Fruit fly (Drosophila melanogaster) whole organism, embryonic: Measurements from ENCODE around the gene CG42833.

Experiments used
- Aef1 ChIP-seq: fragments of 200-800 bp; sonication (Bioruptor generic); IDR thresholded peaks from 3 replicates; pipeline ENCODE4 v1.3.6; 2022; ENCODE audit warnings: missing biosample characterization, missing genetic modification characterization
- Atf-2 ChIP-seq: fragments of 200-800 bp; sonication (Bioruptor generic); optimal IDR thresholded peaks from 2 replicates; lab custom pipeline; 2016; ENCODE audit warnings: missing biosample characterization, missing genetic modification characterization
- Atf6 ChIP-seq: fragments of 200-800 bp; sonication (Bioruptor generic); IDR thresholded peaks from 2 replicates; pipeline ENCODE4 v1.3.6; 2022; ENCODE audit warnings: missing biosample characterization, missing genetic modification characterization
- Blimp-1 ChIP-seq: fragments of 200-800 bp; sonication (Bioruptor generic); optimal IDR thresholded peaks from 3 replicates; lab custom pipeline; 2018; ENCODE audit warnings: missing biosample characterization, missing genetic modification characterization, mild to moderate bottlenecking, moderate library complexity, missing genetic modification reagents
- CG10543 ChIP-seq: fragments of 200-800 bp; sonication (Bioruptor generic); optimal IDR thresholded peaks from 3 replicates; lab custom pipeline; 2017; ENCODE audit warnings: missing biosample characterization, mild to moderate bottlenecking, missing genetic modification characterization, moderate library complexity
- CG10979 ChIP-seq: fragments of 200-800 bp; sonication (Bioruptor generic); optimal IDR thresholded peaks from 2 replicates; lab custom pipeline; 2018; ENCODE audit warnings: missing biosample characterization, mild to moderate bottlenecking, missing genetic modification characterization, moderate library complexity
- CG11504 ChIP-seq: fragments of 200-800 bp; sonication (Bioruptor generic); optimal IDR thresholded peaks from 3 replicates; lab custom pipeline; 2019; ENCODE audit warnings: missing biosample characterization, mild to moderate bottlenecking, missing genetic modification characterization, moderate library complexity
- CG12299 ChIP-seq: fragments of 200-800 bp; sonication (Bioruptor generic); optimal IDR thresholded peaks from 2 replicates; lab custom pipeline; 2018; ENCODE audit warnings: missing biosample characterization, mild to moderate bottlenecking, missing genetic modification characterization
- CG13624 ChIP-seq: fragments of 200-800 bp; sonication (Bioruptor generic); optimal IDR thresholded peaks from 2 replicates; lab custom pipeline; 2016; ENCODE audit warnings: missing biosample characterization, missing genetic modification characterization
- CG15269 ChIP-seq: fragments of 200-800 bp; sonication (Bioruptor generic); optimal IDR thresholded peaks from 2 replicates; lab custom pipeline; 2018; ENCODE audit warnings: missing biosample characterization, mild to moderate bottlenecking, missing genetic modification characterization, moderate library complexity
- CG17186 ChIP-seq: fragments of 200-800 bp; sonication (Bioruptor generic); optimal IDR thresholded peaks from 3 replicates; lab custom pipeline; 2017; ENCODE audit warnings: missing biosample characterization, missing genetic modification reagents, missing genetic modification characterization
- CG17568 ChIP-seq: fragments of 200-800 bp; sonication (Bioruptor generic); optimal IDR thresholded peaks from 2 replicates; lab custom pipeline; 2018; ENCODE audit warnings: missing biosample characterization, mild to moderate bottlenecking, missing genetic modification characterization, moderate library complexity
- CG17802 ChIP-seq: fragments of 200-800 bp; sonication (Bioruptor generic); optimal IDR thresholded peaks from 2 replicates; lab custom pipeline; 2018; ENCODE audit warnings: missing biosample characterization, mild to moderate bottlenecking, missing genetic modification characterization, moderate library complexity
- CG2116 ChIP-seq: fragments of 200-800 bp; sonication (Bioruptor generic); optimal IDR thresholded peaks from 3 replicates; lab custom pipeline; 2018; ENCODE audit warnings: missing biosample characterization, mild to moderate bottlenecking, missing genetic modification characterization
- CG33213 ChIP-seq: fragments of 200-800 bp; sonication (Bioruptor generic); optimal IDR thresholded peaks from 3 replicates; lab custom pipeline; 2016; ENCODE audit warnings: missing biosample characterization, missing genetic modification characterization
- CG34224 ChIP-seq: fragments of 200-800 bp; sonication (Bioruptor generic); IDR thresholded peaks from 3 replicates; pipeline ENCODE4 v1.3.6; 2022; ENCODE audit warnings: missing biosample characterization, missing genetic modification characterization; ENCODE audit not compliant: partially characterized antibody
- CG34376 ChIP-seq: fragments of 200-800 bp; sonication (Bioruptor generic); optimal IDR thresholded peaks from 2 replicates; lab custom pipeline; 2018; ENCODE audit warnings: missing biosample characterization, mild to moderate bottlenecking, missing genetic modification characterization
- CG34422 ChIP-seq: fragments of 200-800 bp; sonication (Bioruptor generic); IDR thresholded peaks from 3 replicates; pipeline ENCODE4 v1.3.6; 2022; ENCODE audit warnings: missing biosample characterization, missing genetic modification characterization
- CG7271 ChIP-seq: fragments of 200-800 bp; sonication (Bioruptor generic); optimal IDR thresholded peaks from 2 replicates; lab custom pipeline; 2018; ENCODE audit warnings: missing biosample characterization, mild to moderate bottlenecking, missing genetic modification characterization, moderate library complexity
- CG7372 ChIP-seq: fragments of 200-800 bp; sonication (Bioruptor generic); IDR thresholded peaks from 2 replicates; pipeline ENCODE4 v1.3.6; 2022; ENCODE audit warnings: missing biosample characterization, missing genetic modification characterization
- CG8290 ChIP-seq, 3 experiments: fragments of 200-800 bp; sonication (Bioruptor generic); optimal IDR thresholded peaks; 2 replicates each; lab custom pipeline; 2016 to 2019; ENCODE audit warnings: missing biosample characterization in 3 of 3, missing genetic modification characterization in 3 of 3, mild to moderate bottlenecking in 2 of 3, moderate library complexity in 1 of 3
- CG9817 ChIP-seq: fragments of 200-800 bp; sonication (Bioruptor generic); optimal IDR thresholded peaks from 2 replicates; lab custom pipeline; 2018; ENCODE audit warnings: missing biosample characterization, mild to moderate bottlenecking, missing genetic modification characterization, moderate library complexity
- Doc2 ChIP-seq: fragments of 200-800 bp; sonication (Bioruptor generic); IDR thresholded peaks from 2 replicates; pipeline ENCODE4 v1.3.6; 2022; ENCODE audit warnings: missing biosample characterization, missing genetic modification characterization
- Fer3 ChIP-seq: fragments of 200-800 bp; sonication (Bioruptor generic); optimal IDR thresholded peaks from 2 replicates; lab custom pipeline; 2018; ENCODE audit warnings: missing biosample characterization, mild to moderate bottlenecking, missing genetic modification characterization, moderate library complexity
- HLH3B ChIP-seq: fragments of 200-800 bp; sonication (Bioruptor generic); IDR thresholded peaks from 2 replicates; pipeline ENCODE4 v1.3.6; 2022; ENCODE audit warnings: missing biosample characterization, missing genetic modification characterization
- Hsf ChIP-seq: fragments of 200-800 bp; sonication (Bioruptor generic); optimal IDR thresholded peaks from 3 replicates; lab custom pipeline; 2016; ENCODE audit warnings: missing biosample characterization, missing genetic modification characterization
- Jarid2 ChIP-seq: fragments of 200-800 bp; sonication (Bioruptor generic); optimal IDR thresholded peaks from 3 replicates; lab custom pipeline; 2017; ENCODE audit warnings: mild to moderate bottlenecking, missing biosample characterization, missing genetic modification reagents, missing genetic modification characterization
- NK7.1 ChIP-seq: fragments of 200-800 bp; sonication (Bioruptor generic); optimal IDR thresholded peaks from 3 replicates; lab custom pipeline; 2016; ENCODE audit warnings: missing biosample characterization, missing genetic modification characterization
- Oaz ChIP-seq: fragments of 200-800 bp; sonication (Bioruptor generic); IDR thresholded peaks from 2 replicates; pipeline ENCODE4 v1.3.6; 2022; ENCODE audit warnings: missing biosample characterization, missing genetic modification characterization
- Pdp1 ChIP-seq, 2 experiments: fragments of 200-800 bp; sonication (Bioruptor generic); optimal IDR thresholded peaks; 3 replicates each; lab custom pipeline; 2016; ENCODE audit warnings: missing biosample characterization in 2 of 2, missing genetic modification characterization in 2 of 2, mild to moderate bottlenecking in 1 of 2, moderate library complexity in 1 of 2
- Rfx ChIP-seq: fragments of 200-800 bp; sonication (Bioruptor generic); IDR thresholded peaks from 2 replicates; pipeline ENCODE4 v1.3.6; 2022; ENCODE audit warnings: missing biosample characterization, missing genetic modification characterization
- Sry-δ ChIP-seq: fragments of 200-800 bp; sonication (Bioruptor generic); optimal IDR thresholded peaks from 2 replicates; lab custom pipeline; 2016; ENCODE audit warnings: missing biosample characterization, missing genetic modification characterization
- ac ChIP-seq: fragments of 200-800 bp; sonication (Bioruptor generic); optimal IDR thresholded peaks from 3 replicates; lab custom pipeline; 2017; ENCODE audit warnings: missing biosample characterization, mild to moderate bottlenecking, missing genetic modification characterization
- bab2 ChIP-seq: fragments of 200-800 bp; sonication (Bioruptor generic); optimal IDR thresholded peaks from 2 replicates; lab custom pipeline; 2016; ENCODE audit warnings: missing biosample characterization, missing genetic modification characterization
- cato ChIP-seq: fragments of 200-800 bp; sonication (Bioruptor generic); optimal IDR thresholded peaks from 2 replicates; lab custom pipeline; 2016; ENCODE audit warnings: missing biosample characterization, missing genetic modification characterization, borderline replicate concordance
- chm ChIP-seq: fragments of 200-800 bp; sonication (Bioruptor generic); IDR thresholded peaks from 2 replicates; pipeline ENCODE4 v1.3.6; 2022; ENCODE audit warnings: missing biosample characterization, missing genetic modification characterization
- corto ChIP-seq: fragments of 200-800 bp; sonication (Bioruptor generic); optimal IDR thresholded peaks from 2 replicates; lab custom pipeline; 2016; ENCODE audit warnings: missing biosample characterization, mild to moderate bottlenecking, missing genetic modification characterization, moderate library complexity
- dimm ChIP-seq: fragments of 200-800 bp; sonication (Bioruptor generic); IDR thresholded peaks from 2 replicates; pipeline ENCODE4 v1.3.6; 2022; ENCODE audit warnings: missing biosample characterization, missing genetic modification characterization
- disco-r ChIP-seq: fragments of 200-800 bp; sonication (Bioruptor generic); optimal IDR thresholded peaks from 2 replicates; lab custom pipeline; 2016; ENCODE audit warnings: missing biosample characterization, missing genetic modification characterization
- ems ChIP-seq: fragments of 200-800 bp; sonication (Bioruptor generic); optimal IDR thresholded peaks from 3 replicates; lab custom pipeline; 2016; ENCODE audit warnings: missing biosample characterization, missing genetic modification characterization
- fd102C ChIP-seq: fragments of 200-800 bp; sonication (Bioruptor generic); optimal IDR thresholded peaks from 2 replicates; lab custom pipeline; 2018; ENCODE audit warnings: missing biosample characterization, mild to moderate bottlenecking, missing genetic modification characterization, moderate library complexity
- fru ChIP-seq: fragments of >200 bp; optimal IDR thresholded peaks from 2 replicates; lab custom pipeline; 2017
- gsb ChIP-seq: fragments of 200-800 bp; sonication (Bioruptor generic); IDR thresholded peaks from 2 replicates; pipeline ENCODE4 v1.3.6; 2022; ENCODE audit warnings: missing biosample characterization, missing genetic modification characterization
- hth ChIP-seq: fragments of >200 bp; optimal IDR thresholded peaks from 2 replicates; lab custom pipeline; 2017; ENCODE audit warnings: inconsistent platforms
- ind ChIP-seq: fragments of 200-800 bp; sonication (Bioruptor generic); optimal IDR thresholded peaks from 3 replicates; lab custom pipeline; 2016; ENCODE audit warnings: missing biosample characterization, missing genetic modification characterization
- pho ChIP-seq: fragments of 200-800 bp; sonication (Bioruptor generic); optimal IDR thresholded peaks from 2 replicates; lab custom pipeline; 2016; ENCODE audit warnings: missing biosample characterization, missing genetic modification characterization
- pnt ChIP-seq: fragments of 200-800 bp; sonication (Bioruptor generic); optimal IDR thresholded peaks from 3 replicates; lab custom pipeline; 2016; ENCODE audit warnings: missing biosample characterization, missing genetic modification characterization
- rib ChIP-seq: fragments of 200-800 bp; sonication (Bioruptor generic); IDR thresholded peaks from 2 replicates; pipeline ENCODE4 v1.3.6; 2022; ENCODE audit warnings: missing biosample characterization, missing genetic modification characterization
- shn ChIP-seq: fragments of 200-800 bp; sonication (Bioruptor generic); optimal IDR thresholded peaks from 3 replicates; lab custom pipeline; 2016; ENCODE audit warnings: missing biosample characterization, missing genetic modification characterization
- vfl ChIP-seq: fragments of 200-800 bp; sonication (Bioruptor generic); optimal IDR thresholded peaks from 2 replicates; lab custom pipeline; 2016; ENCODE audit warnings: missing biosample characterization, missing genetic modification characterization

CG42833 gene

dm6 chr3L:20185206-20185868 lies 14.6 kb upstream of the CG42833 start (continued):
- no peak for TF ChIP-seq Blimp-1 (GFP tag; lab: Kevin White, UChicago)
- no peak for TF ChIP-seq shn (GFP tag; lab: Kevin White, UChicago)
- no peak for TF ChIP-seq CG34224 (GFP tag; lab: Robert Waterston, UW)
- no peak for TF ChIP-seq ac (GFP tag; lab: Kevin White, UChicago)
- TF ChIP-seq bab2 (GFP tag; lab: Kevin White, UChicago) = peak; percentile 10
- peak; percentile 46; the same call in 1 of the 2 replicates for TF ChIP-seq Oaz (GFP tag; lab: Robert Waterston, UW)
- peak; percentile 57; the same call in 1 of the 2 replicates for TF ChIP-seq HLH3B (GFP tag; lab: Robert Waterston, UW)
- TF ChIP-seq NK7.1 (GFP tag; lab: Kevin White, UChicago) = no peak
- TF ChIP-seq fru = no peak
- TF ChIP-seq vfl (GFP tag; lab: Kevin White, UChicago) = no peak
- TF ChIP-seq CG12299 (tag; lab: Kevin White, UChicago) = peak; percentile 32
- peak; percentile 71 for TF ChIP-seq Hsf
- no peak for TF ChIP-seq CG17186
- no peak for TF ChIP-seq disco-r (GFP tag; lab: Kevin White, UChicago)
- peak; percentile 42 for TF ChIP-seq Fer3 (tag; lab: Kevin White, UChicago)
- TF ChIP-seq ind (GFP tag; lab: Kevin White, UChicago) = peak; percentile 51
- TF ChIP-seq CG9817 (tag; lab: Kevin White, UChicago) = peak; percentile 36
- peak; percentile 55 for TF ChIP-seq CG13624 (GFP tag; lab: Kevin White, UChicago)
- peak; percentile 50 for TF ChIP-seq corto
- TF ChIP-seq Atf-2 = peak; percentile 18
- TF ChIP-seq CG34376 (GFP tag; lab: Kevin White, UChicago) = no peak
- TF ChIP-seq CG8290 (GFP tag; optimal IDR thresholded peaks at IDR 0.05; lab: Kevin White, UChicago) = no peak
- TF ChIP-seq CG8290 (tag; optimal IDR thresholded peaks at IDR 0.05; lab: Kevin White, UChicago) = peak in 1 of 2 experiments; percentile 51
- peak; percentile 48; the same call in 1 of the 3 replicates for TF ChIP-seq CG34422 (GFP tag; lab: Robert Waterston, UW)
- no peak for TF ChIP-seq fd102C (GFP tag; lab: Kevin White, UChicago)
- TF ChIP-seq CG10979 (tag; lab: Kevin White, UChicago) = no peak
- TF ChIP-seq CG33213 = peak; percentile 7
- TF ChIP-seq Sry-δ = no peak
- TF ChIP-seq hth (lab: Kevin White, UChicago) = no peak
- no peak for TF ChIP-seq CG7372 (GFP tag; lab: Robert Waterston, UW)
- TF ChIP-seq CG10543 = peak; percentile 43
- TF ChIP-seq cato (GFP tag; lab: Kevin White, UChicago) = peak; percentile 58
- no peak for TF ChIP-seq Doc2 (GFP tag; lab: Robert Waterston, UW)
- no peak for TF ChIP-seq pnt
- TF ChIP-seq CG15269 (tag; lab: Kevin White, UChicago) = peak; percentile 62
- TF ChIP-seq CG17802 (tag; lab: Kevin White, UChicago) = no peak
- TF ChIP-seq Atf6 (GFP tag; lab: Robert Waterston, UW) = peak; percentile 61
- TF ChIP-seq ems (GFP tag; lab: Kevin White, UChicago) = peak; percentile 69
- no peak for TF ChIP-seq dimm (GFP tag; lab: Robert Waterston, UW)
- no peak for TF ChIP-seq chm (GFP tag; lab: Robert Waterston, UW)
- TF ChIP-seq CG7271 (tag; lab: Kevin White, UChicago) = no peak
- peak; percentile 32; the same call in 1 of the 2 replicates for TF ChIP-seq Rfx (GFP tag; lab: Robert Waterston, UW)
- TF ChIP-seq CG17568 (GFP tag; lab: Kevin White, UChicago) = peak; percentile 20
- peak; percentile 60 for TF ChIP-seq pho (GFP tag; lab: Kevin White, UChicago)
- TF ChIP-seq Aef1 = peak; percentile 56
- peak in 1 of 2 experiments; percentile 32 for TF ChIP-seq Pdp1 (GFP tag; optimal IDR thresholded peaks at IDR 0.05; lab: Kevin White, UChicago)
- TF ChIP-seq gsb (GFP tag; lab: Robert Waterston, UW) = no peak
- TF ChIP-seq CG2116 (GFP tag; lab: Kevin White, UChicago) = peak; percentile 37
- peak; percentile 59 for TF ChIP-seq CG11504 (tag; lab: Kevin White, UChicago)
- TF ChIP-seq rib = no peak
- peak; percentile 44 for TF ChIP-seq Jarid2 (GFP tag; lab: Kevin White, UChicago)
